Worm (Caenorhabditis elegans) whole organism, mixed stage, embryonic: ENCODE data around the gene F43D2.6.

ENCODE experiments used
- mab-5 ChIP-seq: fragments of 150-350 bp; optimal IDR thresholded peaks from 2 replicates; lab custom pipeline; 2014; ENCODE audit warnings: missing biosample characterization, missing genetic modification characterization
- snpc-4 ChIP-seq: fragments of 150-350 bp; optimal IDR thresholded peaks from 2 replicates; lab custom pipeline; 2014; ENCODE audit warnings: missing biosample characterization, missing genetic modification characterization

- TF ChIP-seq mab-5 (tag; lab: Kevin White, UChicago) = no peak
- no peak for TF ChIP-seq snpc-4 (tag; lab: Kevin White, UChicago)
Measured at ce11 chrV:14579619-14580018, 55.4 kb downstream of the F43D2.6 start, which contains the start of gene gar-3.
